Fruit fly (Drosophila melanogaster) whole organism, embryonic: Measurements from ENCODE around the gene mmy.

Source experiments
- Ada2b ChIP-seq: fragments of 200-800 bp; sonication (Bioruptor generic); IDR thresholded peaks from 2 replicates; pipeline ENCODE4 v1.3.6; 2022; ENCODE audit warnings: missing biosample characterization, missing genetic modification characterization
- Aef1 ChIP-seq: fragments of 200-800 bp; sonication (Bioruptor generic); IDR thresholded peaks from 3 replicates; pipeline ENCODE4 v1.3.6; 2022; ENCODE audit warnings: missing biosample characterization, missing genetic modification characterization
- Blimp-1 ChIP-seq: fragments of 200-800 bp; sonication (Bioruptor generic); optimal IDR thresholded peaks from 3 replicates; lab custom pipeline; 2018; ENCODE audit warnings: missing biosample characterization, missing genetic modification characterization, mild to moderate bottlenecking, moderate library complexity, missing genetic modification reagents
- CG10543 ChIP-seq: fragments of 200-800 bp; sonication (Bioruptor generic); optimal IDR thresholded peaks from 3 replicates; lab custom pipeline; 2017; ENCODE audit warnings: missing biosample characterization, mild to moderate bottlenecking, missing genetic modification characterization, moderate library complexity
- CG11093 ChIP-seq: fragments of 200-800 bp; sonication (Bioruptor generic); IDR thresholded peaks from 3 replicates; pipeline ENCODE4 v1.3.6; 2022; ENCODE audit warnings: missing biosample characterization, missing genetic modification characterization
- CG11398 ChIP-seq: fragments of 200-800 bp; sonication (Bioruptor generic); optimal IDR thresholded peaks from 2 replicates; lab custom pipeline; 2016; ENCODE audit warnings: missing biosample characterization, missing genetic modification characterization
- CG12391 ChIP-seq: fragments of 200-800 bp; sonication (Bioruptor generic); optimal IDR thresholded peaks from 3 replicates; lab custom pipeline; 2018; ENCODE audit warnings: missing biosample characterization, mild to moderate bottlenecking, missing genetic modification characterization, moderate library complexity
- CG12942 ChIP-seq: fragments of 200-800 bp; sonication (Bioruptor generic); optimal IDR thresholded peaks from 3 replicates; lab custom pipeline; 2016; ENCODE audit warnings: missing biosample characterization, missing genetic modification characterization
- CG14014 ChIP-seq: fragments of 200-800 bp; sonication (Bioruptor generic); IDR thresholded peaks from 2 replicates; pipeline ENCODE4 v1.3.6; 2022; ENCODE audit warnings: missing biosample characterization, missing genetic modification characterization
- CG15011 ChIP-seq: fragments of 200-800 bp; sonication (Bioruptor generic); optimal IDR thresholded peaks from 3 replicates; lab custom pipeline; 2018; ENCODE audit warnings: missing biosample characterization, mild to moderate bottlenecking, missing genetic modification characterization
- CG1529 ChIP-seq: fragments of 200-800 bp; sonication (Bioruptor generic); optimal IDR thresholded peaks from 3 replicates; lab custom pipeline; 2018; ENCODE audit warnings: missing biosample characterization, missing genetic modification characterization
- CG17361 ChIP-seq: fragments of 200-800 bp; sonication (Bioruptor generic); IDR thresholded peaks from 3 replicates; pipeline ENCODE4 v1.3.6; 2022; ENCODE audit warnings: missing biosample characterization, missing genetic modification characterization
- CG17568 ChIP-seq: fragments of 200-800 bp; sonication (Bioruptor generic); optimal IDR thresholded peaks from 2 replicates; lab custom pipeline; 2018; ENCODE audit warnings: missing biosample characterization, mild to moderate bottlenecking, missing genetic modification characterization, moderate library complexity
- CG18262 ChIP-seq: fragments of 200-800 bp; optimal IDR thresholded peaks from 3 replicates; lab custom pipeline; 2019; ENCODE audit warnings: missing biosample characterization, mild to moderate bottlenecking, missing genetic modification characterization, moderate library complexity
- CG18476 ChIP-seq: fragments of 200-800 bp; sonication (Bioruptor generic); optimal IDR thresholded peaks from 2 replicates; lab custom pipeline; 2016; ENCODE audit warnings: missing biosample characterization, mild to moderate bottlenecking, missing genetic modification characterization
- CG2202 ChIP-seq: fragments of 200-800 bp; sonication (Bioruptor generic); optimal IDR thresholded peaks from 2 replicates; lab custom pipeline; 2018; ENCODE audit warnings: missing biosample characterization, mild to moderate bottlenecking, missing genetic modification characterization
- CG2875 ChIP-seq: fragments of 200-800 bp; sonication (Bioruptor generic); optimal IDR thresholded peaks from 2 replicates; lab custom pipeline; 2017; ENCODE audit warnings: missing biosample characterization, mild to moderate bottlenecking, missing genetic modification characterization, missing genetic modification reagents
- CG2889 ChIP-seq: fragments of 200-800 bp; sonication (Bioruptor generic); IDR thresholded peaks from 3 replicates; pipeline ENCODE4 v1.3.6; 2022; ENCODE audit warnings: missing biosample characterization, missing genetic modification characterization
- CG31365 ChIP-seq: fragments of 200-800 bp; sonication (Bioruptor generic); optimal IDR thresholded peaks from 2 replicates; lab custom pipeline; 2018; ENCODE audit warnings: missing biosample characterization, mild to moderate bottlenecking, missing genetic modification characterization
- CG4617 ChIP-seq: fragments of 200-800 bp; sonication (Bioruptor generic); optimal IDR thresholded peaks from 3 replicates; lab custom pipeline; 2016; ENCODE audit warnings: missing biosample characterization, missing genetic modification characterization, borderline replicate concordance
- CG6175 ChIP-seq: fragments of 200-800 bp; sonication (Bioruptor generic); IDR thresholded peaks from 3 replicates; pipeline ENCODE4 v1.3.6; 2022; ENCODE audit warnings: missing biosample characterization, missing genetic modification characterization
- CG9727 ChIP-seq: fragments of 200-800 bp; sonication (Bioruptor generic); optimal IDR thresholded peaks from 3 replicates; lab custom pipeline; 2017; ENCODE audit warnings: missing biosample characterization, mild to moderate bottlenecking, missing genetic modification characterization
- E2f2 ChIP-seq: fragments of 200-800 bp; sonication (Bioruptor generic); IDR thresholded peaks from 2 replicates; pipeline ENCODE4 v1.3.6; 2022; ENCODE audit warnings: missing biosample characterization, missing genetic modification characterization
- Gug ChIP-seq: fragments of 200-800 bp; sonication (Bioruptor generic); IDR thresholded peaks from 4 replicates; pipeline ENCODE4 v1.3.6; 2022; ENCODE audit warnings: missing biosample characterization, missing genetic modification characterization
- HmgD ChIP-seq: fragments of 200-800 bp; sonication (Bioruptor generic); optimal IDR thresholded peaks from 3 replicates; lab custom pipeline; 2016; ENCODE audit warnings: missing biosample characterization, missing genetic modification characterization
- Nf-YA ChIP-seq: fragments of 200-800 bp; sonication (Bioruptor generic); IDR thresholded peaks from 2 replicates; pipeline ENCODE4 v1.3.6; 2022; ENCODE audit warnings: missing biosample characterization, missing genetic modification characterization
- Ptx1 ChIP-seq: fragments of 200-800 bp; sonication (Bioruptor generic); IDR thresholded peaks from 2 replicates; pipeline ENCODE4 v1.3.6; 2022; ENCODE audit warnings: missing biosample characterization, missing genetic modification characterization
- Rfx ChIP-seq: fragments of 200-800 bp; sonication (Bioruptor generic); IDR thresholded peaks from 2 replicates; pipeline ENCODE4 v1.3.6; 2022; ENCODE audit warnings: missing biosample characterization, missing genetic modification characterization
- bab2 ChIP-seq: fragments of 200-800 bp; sonication (Bioruptor generic); optimal IDR thresholded peaks from 2 replicates; lab custom pipeline; 2016; ENCODE audit warnings: missing biosample characterization, missing genetic modification characterization
- chinmo ChIP-seq: fragments of 200-800 bp; sonication (Bioruptor generic); IDR thresholded peaks from 4 replicates; pipeline ENCODE4 v1.3.6; 2022; ENCODE audit warnings: missing biosample characterization, missing genetic modification characterization; ENCODE audit not compliant: partially characterized antibody
- croc ChIP-seq: fragments of 200-800 bp; sonication (Bioruptor generic); conservative IDR thresholded peaks from 3 replicates; pipeline ENCODE4 v1.3.6; 2022; ENCODE audit warnings: missing biosample characterization, missing genetic modification characterization
- cwo ChIP-seq: fragments of 200-800 bp; sonication (Bioruptor generic); optimal IDR thresholded peaks from 3 replicates; lab custom pipeline; 2017; ENCODE audit warnings: missing biosample characterization, missing genetic modification characterization, mild to moderate bottlenecking, moderate library complexity, missing genetic modification reagents
- dati ChIP-seq: fragments of 200-800 bp; sonication (Bioruptor generic); IDR thresholded peaks from 2 replicates; pipeline ENCODE4 v1.3.6; 2022; ENCODE audit warnings: missing biosample characterization, missing genetic modification characterization
- dmrt11E ChIP-seq: fragments of 200-800 bp; sonication (Bioruptor generic); optimal IDR thresholded peaks from 3 replicates; lab custom pipeline; 2018; ENCODE audit warnings: missing biosample characterization, mild to moderate bottlenecking, missing genetic modification characterization, moderate library complexity
- dysf ChIP-seq: fragments of 200-800 bp; sonication (Bioruptor generic); IDR thresholded peaks from 3 replicates; pipeline ENCODE4 v1.3.6; 2022; ENCODE audit warnings: missing biosample characterization, missing genetic modification characterization
- fru ChIP-seq: fragments of >200 bp; optimal IDR thresholded peaks from 2 replicates; lab custom pipeline; 2017
- gcm2 ChIP-seq: fragments of 200-800 bp; sonication (Bioruptor generic); optimal IDR thresholded peaks from 2 replicates; lab custom pipeline; 2016; ENCODE audit warnings: missing biosample characterization, missing genetic modification characterization
- h ChIP-seq: fragments of >200 bp; optimal IDR thresholded peaks from 2 replicates; lab custom pipeline; 2017
- hb ChIP-seq: fragments of 200-800 bp; sonication (Bioruptor generic); IDR thresholded peaks from 3 replicates; pipeline ENCODE4 v1.3.6; 2022; ENCODE audit warnings: missing biosample characterization, missing genetic modification characterization; ENCODE audit not compliant: partially characterized antibody
- jing ChIP-seq: fragments of 200-800 bp; sonication (Bioruptor generic); optimal IDR thresholded peaks from 2 replicates; lab custom pipeline; 2018; ENCODE audit warnings: missing biosample characterization, mild to moderate bottlenecking, missing genetic modification characterization
- jumu ChIP-seq: fragments of 200-800 bp; sonication (Bioruptor generic); optimal IDR thresholded peaks from 3 replicates; lab custom pipeline; 2016; ENCODE audit warnings: missing biosample characterization, missing genetic modification characterization
- luna ChIP-seq: fragments of 200-800 bp; sonication (Bioruptor generic); optimal IDR thresholded peaks from 2 replicates; lab custom pipeline; 2016; ENCODE audit warnings: missing biosample characterization, missing genetic modification characterization
- maf-S ChIP-seq: fragments of 200-800 bp; sonication (Bioruptor generic); optimal IDR thresholded peaks from 2 replicates; lab custom pipeline; 2016; ENCODE audit warnings: missing biosample characterization, missing genetic modification characterization
- nau ChIP-seq: fragments of 200-800 bp; sonication (Bioruptor generic); optimal IDR thresholded peaks from 3 replicates; lab custom pipeline; 2017; ENCODE audit warnings: missing biosample characterization, mild to moderate bottlenecking, missing genetic modification characterization, missing genetic modification reagents
- org-1 ChIP-seq: fragments of 200-800 bp; sonication (Bioruptor generic); optimal IDR thresholded peaks from 2 replicates; lab custom pipeline; 2017; ENCODE audit warnings: missing biosample characterization, missing genetic modification characterization
- row ChIP-seq: fragments of 200-800 bp; sonication (Bioruptor generic); IDR thresholded peaks from 3 replicates; pipeline ENCODE4 v1.3.6; 2022; ENCODE audit warnings: missing biosample characterization, missing genetic modification characterization
- scrt ChIP-seq: fragments of 200-800 bp; sonication (Bioruptor generic); optimal IDR thresholded peaks from 2 replicates; lab custom pipeline; 2018; ENCODE audit warnings: missing biosample characterization, mild to moderate bottlenecking, missing genetic modification characterization, moderate library complexity
- sima ChIP-seq: fragments of 200-800 bp; sonication (Bioruptor generic); optimal IDR thresholded peaks from 2 replicates; lab custom pipeline; 2016; ENCODE audit warnings: missing biosample characterization, missing genetic modification characterization
- sug ChIP-seq: fragments of 200-800 bp; optimal IDR thresholded peaks from 2 replicates; lab custom pipeline; 2019; ENCODE audit warnings: missing biosample characterization, mild to moderate bottlenecking, missing genetic modification characterization, moderate library complexity
- ttk ChIP-seq: fragments of 200-800 bp; sonication (Bioruptor generic); IDR thresholded peaks from 2 replicates; pipeline ENCODE4 v2.1.2; 2022; ENCODE audit warnings: missing biosample characterization, missing genetic modification characterization
- yki ChIP-seq: fragments of >200 bp; optimal IDR thresholded peaks from 3 replicates; lab custom pipeline; 2018

mmy gene

DNA sequence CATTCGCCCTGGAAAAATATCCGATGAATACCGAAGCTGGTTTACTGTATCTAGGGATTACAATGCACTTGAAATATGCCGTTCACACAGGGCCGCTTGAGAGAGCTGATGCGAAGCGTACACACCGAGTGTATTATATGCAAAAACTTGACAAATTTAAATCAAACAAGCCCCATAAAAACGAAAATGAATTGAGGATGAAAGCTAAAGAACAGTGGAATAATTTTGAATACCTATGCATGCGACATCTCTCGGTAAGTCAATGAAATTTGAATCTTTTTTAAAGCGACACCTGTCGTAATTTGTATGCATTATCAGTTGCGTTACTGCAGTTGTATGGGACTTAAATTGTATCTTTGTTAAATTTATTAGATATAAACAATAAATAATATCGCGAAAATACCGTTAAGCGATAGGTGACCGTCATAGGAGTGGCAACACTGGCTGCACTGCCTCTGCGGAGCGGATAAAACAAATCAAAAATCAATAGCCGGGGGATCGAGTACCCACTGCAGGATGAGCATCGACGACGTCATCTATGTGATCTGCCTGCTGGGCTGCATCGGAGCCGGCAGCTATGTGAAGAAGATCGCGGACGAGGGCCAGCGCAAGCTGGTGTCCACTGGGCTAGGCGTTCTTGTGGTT lies 17.6 kb downstream of the mmy start, which contains the start of gene frj (continued):
- TF ChIP-seq cwo (GFP tag; lab: Kevin White, UChicago) (no peak), CG1529 (GFP tag; lab: Kevin White, UChicago) (no peak), CG6175 (0 out of 3 replicates have a peak, but pooled peaks have one; percentile 41), org-1 (GFP tag; lab: Kevin White, UChicago) (no peak), Aef1 (GFP tag; lab: Robert Waterston, UW) (peak; percentile 54; the same call in 2 of the 3 replicates), fru (lab: Kevin White, UChicago) (no peak), CG18476 (GFP tag; lab: Kevin White, UChicago) (peak; percentile 33), CG17361 (GFP tag; lab: Robert Waterston, UW) (peak; percentile 74), HmgD (GFP tag; lab: Kevin White, UChicago) (peak; percentile 76), dysf (GFP tag; lab: Robert Waterston, UW) (peak; percentile 62), chinmo (GFP tag; lab: Robert Waterston, UW) (0 out of 4 replicates have a peak, but pooled peaks have one; percentile 59), row (GFP tag; lab: Robert Waterston, UW) (peak; percentile 90), Blimp-1 (GFP tag; lab: Kevin White, UChicago) (peak; percentile 55), E2f2 (GFP tag; lab: Robert Waterston, UW) (peak; percentile 55), CG18262 (tag; lab: Kevin White, UChicago) (peak; percentile 49), CG2875 (GFP tag; lab: Kevin White, UChicago) (peak; percentile 55), CG10543 (GFP tag; lab: Kevin White, UChicago) (peak; percentile 6), CG11093 (GFP tag; lab: Robert Waterston, UW) (no peak), CG31365 (tag; lab: Kevin White, UChicago) (no peak), dati (no peak), dmrt11E (tag; lab: Kevin White, UChicago) (peak; percentile 46), hb (GFP tag; lab: Robert Waterston, UW) (peak; percentile 57; the same call in 2 of the 3 replicates), CG12391 (tag; lab: Kevin White, UChicago) (peak; percentile 73), Gug (GFP tag; lab: Robert Waterston, UW) (peak; percentile 74; the same call in 3 of the 4 replicates), maf-S (GFP tag; lab: Kevin White, UChicago) (peak; percentile 79), CG12942 (GFP tag; lab: Kevin White, UChicago) (peak; percentile 70), yki (no peak), Ptx1 (GFP tag; lab: Robert Waterston, UW) (peak; percentile 80), bab2 (peak; percentile 67), Rfx (peak; percentile 84), Nf-YA (no peak), jumu (GFP tag; lab: Kevin White, UChicago) (peak; percentile 82), Ada2b (peak; percentile 31; the same call in 1 of the 2 replicates), gcm2 (no peak), CG2889 (GFP tag; lab: Robert Waterston, UW) (0 out of 3 replicates have a peak, but pooled peaks have one; percentile 5), sug (tag; lab: Kevin White, UChicago) (peak; percentile 57), CG14014 (GFP tag; lab: Robert Waterston, UW) (peak; percentile 64), luna (GFP tag; lab: Kevin White, UChicago) (peak; percentile 21), CG4617 (GFP tag; lab: Kevin White, UChicago) (peak; percentile 73), nau (GFP tag; lab: Kevin White, UChicago) (no peak), CG17568 (GFP tag; lab: Kevin White, UChicago) (peak; percentile 26), CG11398 (GFP tag; lab: Kevin White, UChicago) (peak; percentile 24), ttk (GFP tag; lab: Robert Waterston, UW) (peak; percentile 51; the same call in 1 of the 2 replicates), CG2202 (tag; lab: Kevin White, UChicago) (no peak), h (lab: Kevin White, UChicago) (no peak), croc (GFP tag; lab: Robert Waterston, UW) (peak; percentile 30; the same call in 1 of the 3 replicates), sima (GFP tag; lab: Kevin White, UChicago) (no peak), scrt (GFP tag; lab: Kevin White, UChicago) (no peak), jing (GFP tag; lab: Kevin White, UChicago) (no peak), CG15011 (peak; percentile 19), CG9727 (peak; percentile 75)
